Worm (Caenorhabditis elegans) whole organism, L1 larva: ENCODE data around the gene K05F6.10.

Experiments used
- ama-1 ChIP-seq: fragments of 150-350 bp; optimal IDR thresholded peaks from 2 replicates; lab custom pipeline; 2014
- efl-1 ChIP-seq, 4 experiments: fragments of 150-350 bp; optimal IDR thresholded peaks in 3 of 4; peaks in 1 of 4; 1 replicate in 1 of 4; 2 replicates in 3 of 4; lab custom pipeline; 2014; ENCODE audit warnings: missing biosample characterization in 2 of 4, missing genetic modification characterization in 2 of 4, missing genetic modification reagents in 2 of 4
- unc-130 ChIP-seq: fragments of 150-350 bp; optimal IDR thresholded peaks from 2 replicates; lab custom pipeline; 2017; ENCODE audit warnings: missing biosample characterization, missing genetic modification characterization, inconsistent platforms
- zag-1 ChIP-seq: fragments of 150-350 bp; optimal IDR thresholded peaks from 2 replicates; lab custom pipeline; 2014; ENCODE audit warnings: missing biosample characterization, missing genetic modification characterization

Gene K05F6.10

DNA sequence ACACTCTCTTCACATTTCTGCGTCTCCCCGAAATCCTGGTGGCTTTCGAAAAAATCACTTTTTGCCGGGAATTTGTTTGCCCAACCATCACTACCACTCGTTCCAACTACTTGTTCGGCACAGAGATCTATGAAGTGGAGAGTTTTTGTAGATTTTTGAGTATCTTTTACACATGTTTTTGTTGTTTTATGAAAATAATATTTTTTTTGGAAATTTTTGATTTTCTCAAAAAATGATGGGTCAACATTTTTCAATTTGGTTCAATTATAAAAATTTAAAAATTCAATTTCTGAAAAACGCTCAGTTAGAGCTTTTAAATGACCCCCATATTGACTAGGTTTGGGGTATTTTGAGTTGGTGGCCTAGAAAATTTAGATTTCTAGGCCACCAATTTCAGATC is 50.4 kb downstream of the K05F6.10 start, which contains the start of gene Y51H7BR.7:
Y51H7BR.7 (minus strand) TSS at position 101 of the 400 bp plus-strand sequence.
- TF ChIP-seq unc-130 (tag; lab: Kevin White, UChicago) (no peak), efl-1 (optimal IDR thresholded peaks at IDR 0.05; lab: Kevin White, UChicago) (no peak), efl-1 (GFP tag; optimal IDR thresholded peaks at IDR 0.05 in 1 of 2; lab: Kevin White, UChicago) (peak in 1 of 2 experiments; percentile 66), zag-1 (tag; lab: Kevin White, UChicago) (no peak), ama-1 (lab: Kevin White, UChicago) (no peak)
